Worm (Caenorhabditis elegans) whole organism, L4 larva: Measurements from ENCODE around the gene crh-2.

Experiments
- D1046.2 ChIP-seq: fragments of 200-800 bp; sonication (Bioruptor generic); IDR thresholded peaks from 2 replicates; pipeline ENCODE4 v1.3.6; 2022; ENCODE audit warnings: missing genetic modification characterization, missing compliant biosample characterization
- F10B5.3 ChIP-seq: sonication (generic microtip); optimal IDR thresholded peaks from 2 replicates; lab custom pipeline; 2016; ENCODE audit warnings: mild to moderate bottlenecking, missing genetic modification characterization, missing compliant biosample characterization
- F26F4.8 ChIP-seq: fragments of 200-800 bp; sonication (Bioruptor generic); conservative IDR thresholded peaks from 2 replicates; pipeline ENCODE4 v1.3.6; 2022; ENCODE audit warnings: missing genetic modification characterization, missing compliant biosample characterization
- F37D6.2 ChIP-seq: sonication (generic microtip); optimal IDR thresholded peaks from 2 replicates; lab custom pipeline; 2016; ENCODE audit warnings: mild to moderate bottlenecking, missing genetic modification characterization, missing compliant biosample characterization
- R02D3.7 ChIP-seq: fragments of 150-350 bp; sonication (generic microtip); optimal IDR thresholded peaks from 3 replicates; lab custom pipeline; 2014; ENCODE audit warnings: missing biosample characterization, missing genetic modification characterization
- T26A8.4 ChIP-seq: fragments of 200-800 bp; sonication (Bioruptor generic); IDR thresholded peaks from 2 replicates; pipeline ENCODE4 v1.3.6; 2022; ENCODE audit warnings: missing genetic modification characterization, missing compliant biosample characterization
- Y5F2A.4 ChIP-seq: fragments of 200-800 bp; sonication (Bioruptor generic); optimal IDR thresholded peaks from 2 replicates; lab custom pipeline; 2018; ENCODE audit warnings: mild to moderate bottlenecking, missing genetic modification characterization, missing compliant biosample characterization
- aha-1 ChIP-seq: fragments of 150-350 bp; peaks from one replicate; lab custom pipeline; 2014; ENCODE audit warnings: missing biosample characterization, missing genetic modification characterization
- aly-2 ChIP-seq: sonication (generic microtip); optimal IDR thresholded peaks from 2 replicates; lab custom pipeline; 2018; ENCODE audit warnings: missing biosample characterization, missing genetic modification characterization
- ama-1 ChIP-seq: fragments of 150-350 bp; optimal IDR thresholded peaks from 2 replicates; lab custom pipeline; 2014; ENCODE audit warnings: inconsistent platforms, mixed read lengths
- attf-4 ChIP-seq: sonication (generic microtip); optimal IDR thresholded peaks from 3 replicates; lab custom pipeline; 2017; ENCODE audit warnings: missing biosample characterization, missing genetic modification characterization
- ceh-32 ChIP-seq: sonication (generic microtip); optimal IDR thresholded peaks from 2 replicates; lab custom pipeline; 2016; ENCODE audit warnings: mild to moderate bottlenecking, missing genetic modification characterization, missing compliant biosample characterization; ENCODE audit not compliant: poor library complexity
- ceh-44 ChIP-seq: fragments of 200-800 bp; sonication (Bioruptor generic); IDR thresholded peaks from 2 replicates; pipeline ENCODE4 v1.3.6; 2022; ENCODE audit warnings: missing genetic modification reagents, missing genetic modification characterization, missing compliant biosample characterization
- ceh-62 ChIP-seq: sonication (generic microtip); optimal IDR thresholded peaks from 2 replicates; lab custom pipeline; 2017; ENCODE audit warnings: missing biosample characterization, missing genetic modification characterization
- ces-1 ChIP-seq: fragments of 150-350 bp; sonication (generic microtip); optimal IDR thresholded peaks from 4 replicates; lab custom pipeline; 2014; ENCODE audit warnings: missing biosample characterization, missing genetic modification reagents, missing genetic modification characterization
- cey-2 ChIP-seq: sonication (generic microtip); optimal IDR thresholded peaks from 3 replicates; lab custom pipeline; 2017; ENCODE audit warnings: missing genetic modification characterization, mild to moderate bottlenecking, missing compliant biosample characterization, antibody characterized with exemption, borderline replicate concordance; ENCODE audit not compliant: insufficient read depth
- daf-12 ChIP-seq: fragments of 150-350 bp; optimal IDR thresholded peaks from 2 replicates; lab custom pipeline; 2014; ENCODE audit warnings: missing biosample characterization, missing genetic modification reagents, missing genetic modification characterization
- daf-16 ChIP-seq, 3 experiments: sonication (generic microtip); optimal IDR thresholded peaks; 2 replicates each; lab custom pipeline; 2016 to 2017; ENCODE audit warnings: missing genetic modification characterization in 3 of 3, missing genetic modification reagents in 3 of 3, mild to moderate bottlenecking in 2 of 3, missing compliant biosample characterization in 2 of 3, missing biosample characterization in 1 of 3, moderate library complexity in 1 of 3
- dmd-8 ChIP-seq: fragments of 200-800 bp; sonication (Bioruptor generic); IDR thresholded peaks from 2 replicates; pipeline ENCODE4 v1.3.6; 2022; ENCODE audit warnings: missing genetic modification characterization, missing compliant biosample characterization
- dve-1 ChIP-seq: sonication (generic microtip); optimal IDR thresholded peaks from 2 replicates; lab custom pipeline; 2017; ENCODE audit warnings: antibody characterized with exemption, mild to moderate bottlenecking, missing genetic modification characterization, missing compliant biosample characterization; ENCODE audit not compliant: insufficient read depth
- egl-27 ChIP-seq: sonication (generic microtip); optimal IDR thresholded peaks from 3 replicates; lab custom pipeline; 2017; ENCODE audit warnings: missing biosample characterization, missing genetic modification reagents, missing genetic modification characterization
- lim-7 ChIP-seq: fragments of 200-800 bp; sonication (Bioruptor generic); IDR thresholded peaks from 2 replicates; pipeline ENCODE4 v1.3.6; 2022; ENCODE audit warnings: missing genetic modification characterization, missing compliant biosample characterization
- lin-13 ChIP-seq: fragments of 150-350 bp; optimal IDR thresholded peaks from 2 replicates; lab custom pipeline; 2014; ENCODE audit warnings: missing biosample characterization, missing genetic modification reagents, missing genetic modification characterization
- lin-15B ChIP-seq: fragments of 150-350 bp; sonication (generic microtip); optimal IDR thresholded peaks from 3 replicates; lab custom pipeline; 2014; ENCODE audit warnings: missing biosample characterization, missing genetic modification characterization
- lin-39 ChIP-seq: fragments of 150-350 bp; optimal IDR thresholded peaks from 2 replicates; lab custom pipeline; 2014; ENCODE audit warnings: missing biosample characterization, missing genetic modification reagents, missing genetic modification characterization
- lir-3 ChIP-seq: sonication (generic microtip); optimal IDR thresholded peaks from 2 replicates; lab custom pipeline; 2016; ENCODE audit warnings: mild to moderate bottlenecking, missing genetic modification characterization, missing compliant biosample characterization
- mdt-29 ChIP-seq: fragments of 200-800 bp; sonication (Bioruptor generic); IDR thresholded peaks from 2 replicates; pipeline ENCODE4 v1.3.6; 2022; ENCODE audit warnings: missing genetic modification reagents, missing genetic modification characterization, missing compliant biosample characterization
- mep-1 ChIP-seq: fragments of 150-350 bp; sonication (generic microtip); optimal IDR thresholded peaks from 3 replicates; lab custom pipeline; 2014; ENCODE audit warnings: missing biosample characterization, missing genetic modification characterization
- nhr-10 ChIP-seq: fragments of 150-350 bp; optimal IDR thresholded peaks from 2 replicates; lab custom pipeline; 2014; ENCODE audit warnings: missing biosample characterization, missing genetic modification characterization
- nhr-111 ChIP-seq: fragments of 200-800 bp; sonication (Bioruptor generic); optimal IDR thresholded peaks from 2 replicates; lab custom pipeline; 2018; ENCODE audit warnings: mild to moderate bottlenecking, missing genetic modification characterization, missing compliant biosample characterization
- nhr-237 ChIP-seq: sonication (generic microtip); optimal IDR thresholded peaks from 2 replicates; lab custom pipeline; 2017; ENCODE audit warnings: missing biosample characterization, missing genetic modification characterization
- nhr-25 ChIP-seq: sonication (generic microtip); optimal IDR thresholded peaks from 2 replicates; lab custom pipeline; 2017; ENCODE audit warnings: missing genetic modification characterization, mild to moderate bottlenecking, missing compliant biosample characterization, antibody characterized with exemption, moderate library complexity, borderline replicate concordance; ENCODE audit not compliant: insufficient read depth
- nhr-28 ChIP-seq: fragments of 150-350 bp; optimal IDR thresholded peaks from 2 replicates; lab custom pipeline; 2014; ENCODE audit warnings: missing biosample characterization, missing genetic modification characterization
- nhr-41 ChIP-seq: fragments of 200-800 bp; sonication (Bioruptor generic); IDR thresholded peaks from 2 replicates; pipeline ENCODE4 v1.3.6; 2022; ENCODE audit warnings: missing genetic modification reagents, missing genetic modification characterization, missing compliant biosample characterization
- nhr-76 ChIP-seq: fragments of 150-350 bp; optimal IDR thresholded peaks from 2 replicates; lab custom pipeline; 2014; ENCODE audit warnings: missing biosample characterization, missing genetic modification characterization
- php-3 ChIP-seq: fragments of 200-800 bp; sonication (Bioruptor generic); IDR thresholded peaks from 2 replicates; pipeline ENCODE4 v1.3.6; 2022; ENCODE audit warnings: missing genetic modification reagents, missing genetic modification characterization, missing compliant biosample characterization
- pqm-1 ChIP-seq: sonication (generic microtip); optimal IDR thresholded peaks from 2 replicates; lab custom pipeline; 2017; ENCODE audit warnings: missing biosample characterization, missing genetic modification characterization
- saeg-2 ChIP-seq: fragments of 200-800 bp; sonication (Bioruptor generic); IDR thresholded peaks from 2 replicates; pipeline ENCODE4 v1.3.6; 2022; ENCODE audit warnings: missing genetic modification reagents, missing genetic modification characterization, missing compliant biosample characterization
- spr-1 ChIP-seq: sonication (generic microtip); optimal IDR thresholded peaks from 2 replicates; lab custom pipeline; 2016; ENCODE audit warnings: mild to moderate bottlenecking, missing genetic modification characterization, missing compliant biosample characterization
- spr-3 ChIP-seq: fragments of 200-800 bp; sonication (Bioruptor generic); optimal IDR thresholded peaks from 2 replicates; lab custom pipeline; 2018; ENCODE audit warnings: mild to moderate bottlenecking, missing genetic modification characterization, missing compliant biosample characterization
- unc-130 ChIP-seq: sonication (generic microtip); optimal IDR thresholded peaks from 2 replicates; lab custom pipeline; 2016; ENCODE audit warnings: missing genetic modification reagents, missing genetic modification characterization, missing compliant biosample characterization
- unc-39 ChIP-seq: sonication (generic microtip); optimal IDR thresholded peaks from 2 replicates; lab custom pipeline; 2017; ENCODE audit warnings: missing biosample characterization, missing genetic modification characterization
- unc-62 ChIP-seq, 3 experiments: fragments of 150-350 bp in 1 of 3; sonication (generic microtip); optimal IDR thresholded peaks in 2 of 3; peaks in 1 of 3; 1 replicate in 1 of 3; 2 replicates in 2 of 3; lab custom pipeline; 2014 to 2017; ENCODE audit warnings: missing biosample characterization in 3 of 3, missing genetic modification characterization in 3 of 3, missing genetic modification reagents in 3 of 3, missing genotype in 1 of 3
- vab-7 ChIP-seq: fragments of 200-800 bp; sonication (Bioruptor generic); IDR thresholded peaks from 2 replicates; pipeline ENCODE4 v1.3.6; 2022; ENCODE audit warnings: missing genetic modification reagents, missing genetic modification characterization, missing compliant biosample characterization
- zfp-2 ChIP-seq: sonication (generic microtip); optimal IDR thresholded peaks from 2 replicates; lab custom pipeline; 2016; ENCODE audit warnings: mild to moderate bottlenecking, missing genetic modification characterization, missing compliant biosample characterization
- ztf-11 ChIP-seq: fragments of 150-350 bp; optimal IDR thresholded peaks from 2 replicates; lab custom pipeline; 2014; ENCODE audit warnings: missing biosample characterization, missing genetic modification characterization

Gene crh-2

DNA sequence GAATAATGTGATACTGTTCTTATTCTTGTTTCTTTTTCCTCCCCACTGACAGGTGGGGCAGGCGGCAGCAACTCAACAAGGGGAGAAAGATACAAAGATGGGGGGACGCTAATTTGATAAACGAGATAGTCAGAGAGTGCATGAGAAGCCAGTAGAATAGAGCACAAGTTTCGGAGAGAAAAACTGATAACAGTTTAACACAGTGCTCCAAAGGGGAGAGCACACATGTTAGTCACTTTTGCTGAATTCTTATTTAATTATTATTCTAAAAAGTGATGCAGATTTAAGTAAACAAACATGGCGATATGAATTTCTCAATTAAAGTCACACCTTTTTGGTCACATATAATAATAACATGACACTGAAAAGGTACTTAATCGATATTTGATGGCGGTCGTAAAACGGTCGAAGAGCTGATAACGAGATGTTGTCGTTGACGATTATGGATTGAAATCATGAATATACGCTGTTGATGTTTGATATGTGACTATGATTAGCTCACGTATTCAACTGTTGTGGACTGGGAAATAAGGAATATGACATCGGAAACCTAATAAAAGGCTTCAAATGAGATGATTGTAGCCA is 1.3 kb downstream of the crh-2 start (continued):
- TF ChIP-seq T26A8.4 (GFP tag; lab: Robert Waterston, UW), result no peak; the same call in 1 of the 2 replicates
- no peak for TF ChIP-seq unc-130 (GFP tag; lab: Kevin White, UChicago)
- no peak for TF ChIP-seq F10B5.3
- peak; percentile 76 for TF ChIP-seq dve-1 (tag; lab: Kevin White, UChicago)
- no peak for TF ChIP-seq F37D6.2 (tag; lab: Kevin White, UChicago)
- no peak for TF ChIP-seq daf-12 (tag; lab: Kevin White, UChicago)
- no peak for TF ChIP-seq zfp-2 (tag; lab: Kevin White, UChicago)
- no peak for TF ChIP-seq mep-1
- no peak for TF ChIP-seq ceh-62
- no peak for TF ChIP-seq spr-1 (tag; lab: Kevin White, UChicago)
- TF ChIP-seq unc-62 (GFP tag; optimal IDR thresholded peaks at IDR 0.05 in 1 of 2; lab: Kevin White, UChicago), result peak in 1 of 2 experiments; percentile 1
- TF ChIP-seq unc-62 (tag; optimal IDR thresholded peaks at IDR 0.05; lab: Kevin White, UChicago), result no peak
- no peak for TF ChIP-seq nhr-41 (GFP tag; lab: Robert Waterston, UW)
- no peak for TF ChIP-seq egl-27 (tag; lab: Kevin White, UChicago)
- TF ChIP-seq saeg-2 (GFP tag; lab: Robert Waterston, UW), result no peak
- no peak for TF ChIP-seq nhr-237
- TF ChIP-seq pqm-1, result peak; percentile 89
- TF ChIP-seq attf-4, result no peak

DNA sequence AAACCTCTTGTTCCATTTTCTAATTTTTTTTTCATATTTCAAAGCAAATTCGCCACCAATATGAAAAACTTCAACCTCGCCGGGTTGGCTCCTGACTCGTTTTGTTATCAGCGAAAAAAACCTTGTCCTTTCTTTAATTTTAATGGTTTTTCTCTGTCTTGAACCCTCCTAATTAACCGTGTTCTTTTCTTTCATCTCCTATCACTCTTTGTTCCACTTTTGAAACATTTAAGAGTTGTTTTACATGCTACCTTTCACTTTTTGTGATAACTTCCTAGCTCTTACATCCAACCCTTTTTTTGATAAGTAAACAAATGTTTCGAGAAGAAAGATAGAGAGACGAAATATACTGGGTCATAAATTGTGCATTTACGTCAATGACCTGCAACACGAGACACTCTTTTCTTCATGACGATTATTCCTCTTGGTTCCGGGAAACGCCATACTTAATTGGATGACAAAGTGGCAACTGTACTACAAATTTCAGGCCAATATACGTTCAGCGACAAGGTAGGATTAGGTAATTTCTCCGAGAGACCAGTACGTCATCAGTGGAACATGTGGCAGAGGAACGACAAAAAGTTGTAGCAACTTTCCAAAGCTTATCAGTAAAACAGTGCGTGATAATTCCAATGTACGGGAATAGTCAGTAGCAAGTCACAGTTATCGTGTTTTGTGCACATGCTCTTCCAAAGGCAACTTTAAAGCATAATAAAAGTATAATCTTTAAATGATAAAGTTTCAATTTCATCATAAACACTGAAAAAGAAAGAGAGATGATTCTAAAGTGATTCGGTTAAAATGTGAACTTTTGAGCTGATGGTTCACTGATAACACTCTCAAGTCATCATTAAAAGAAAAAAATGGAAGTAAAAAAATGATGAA is 2.5 kb downstream of the crh-2 start:
- no peak for TF ChIP-seq ceh-32 (tag; lab: Kevin White, UChicago)
- no peak for TF ChIP-seq mdt-29
- no peak for TF ChIP-seq spr-3 (GFP tag; lab: Kevin White, UChicago)
- no peak for TF ChIP-seq ceh-44
- TF ChIP-seq T26A8.4 (GFP tag; lab: Robert Waterston, UW), result no peak
- TF ChIP-seq unc-62 (GFP tag; optimal IDR thresholded peaks at IDR 0.05 in 1 of 2; lab: Kevin White, UChicago), result no peak
- TF ChIP-seq unc-62 (tag; optimal IDR thresholded peaks at IDR 0.05; lab: Kevin White, UChicago), result no peak
- no peak for TF ChIP-seq dmd-8 (GFP tag; lab: Robert Waterston, UW)
- no peak for TF ChIP-seq ceh-62
- TF ChIP-seq nhr-28 (tag; lab: Kevin White, UChicago), result peak; percentile 51
- no peak for TF ChIP-seq ztf-11 (tag; lab: Kevin White, UChicago)
- TF ChIP-seq mep-1, result no peak
- TF ChIP-seq D1046.2 (GFP tag; lab: Robert Waterston, UW), result no peak
- no peak for TF ChIP-seq lin-39 (tag; lab: Kevin White, UChicago)
- no peak for TF ChIP-seq unc-39 (tag; lab: Kevin White, UChicago)
- TF ChIP-seq egl-27 (tag; lab: Kevin White, UChicago), result no peak
- TF ChIP-seq nhr-25 (tag; lab: Kevin White, UChicago), result no peak
- TF ChIP-seq nhr-111, result no peak
- TF ChIP-seq lim-7 (GFP tag; lab: Robert Waterston, UW), result no peak
- TF ChIP-seq Y5F2A.4 (GFP tag; lab: Kevin White, UChicago), result no peak
- TF ChIP-seq aha-1, result no peak
- no peak for TF ChIP-seq nhr-237
- TF ChIP-seq F26F4.8, result no peak
- TF ChIP-seq daf-16 (GFP tag; optimal IDR thresholded peaks at IDR 0.05; lab: Kevin White, UChicago), result no peak
- TF ChIP-seq daf-16 (tag; optimal IDR thresholded peaks at IDR 0.05; lab: Kevin White, UChicago), result peak; percentile 77
- TF ChIP-seq lir-3 (tag; lab: Kevin White, UChicago), result no peak
- peak; percentile 92 for TF ChIP-seq php-3
- no peak for TF ChIP-seq aly-2 (tag; lab: Kevin White, UChicago)
- TF ChIP-seq ces-1 (GFP tag; lab: Kevin White, UChicago), result no peak
- no peak for TF ChIP-seq vab-7
- no peak for TF ChIP-seq ama-1 (lab: Kevin White, UChicago)
- TF ChIP-seq cey-2 (tag; lab: Kevin White, UChicago), result peak; percentile 5
- no peak for TF ChIP-seq nhr-10 (tag; lab: Kevin White, UChicago)
- no peak for TF ChIP-seq lin-13 (GFP tag; lab: Kevin White, UChicago)
- no peak for TF ChIP-seq nhr-76
- TF ChIP-seq zfp-2 (tag; lab: Kevin White, UChicago), result no peak
- TF ChIP-seq unc-130 (GFP tag; lab: Kevin White, UChicago), result no peak
- TF ChIP-seq R02D3.7 (tag; lab: Kevin White, UChicago), result no peak
- TF ChIP-seq lin-15B (tag; lab: Kevin White, UChicago), result no peak
